Worm (Caenorhabditis elegans) whole organism, late embryonic: ENCODE results near the gene K02E11.5.

Source experiments
- K09A11.1 ChIP-seq: sonication (generic microtip); optimal IDR thresholded peaks from 2 replicates; lab custom pipeline; 2017; ENCODE audit warnings: antibody characterized with exemption, mild to moderate bottlenecking, missing genetic modification characterization, missing compliant biosample characterization; ENCODE audit not compliant: insufficient read depth
- ceh-48 ChIP-seq: sonication (generic microtip); optimal IDR thresholded peaks from 2 replicates; lab custom pipeline; 2016; ENCODE audit warnings: missing genetic modification characterization, inconsistent platforms, missing compliant biosample characterization
- dve-1 ChIP-seq: sonication (generic microtip); optimal IDR thresholded peaks from 2 replicates; lab custom pipeline; 2017; ENCODE audit warnings: antibody characterized with exemption, mild to moderate bottlenecking, missing genetic modification characterization, missing compliant biosample characterization
- lin-11 ChIP-seq: fragments of 200-800 bp; sonication (Bioruptor generic); optimal IDR thresholded peaks from 2 replicates; lab custom pipeline; 2018; ENCODE audit warnings: mild to moderate bottlenecking, missing genetic modification characterization, missing compliant biosample characterization
- pha-2 ChIP-seq: sonication (generic microtip); optimal IDR thresholded peaks from 2 replicates; lab custom pipeline; 2017; ENCODE audit warnings: mild to moderate bottlenecking, missing genetic modification characterization, missing compliant biosample characterization
- rnt-1 ChIP-seq: sonication (generic microtip); optimal IDR thresholded peaks from 2 replicates; lab custom pipeline; 2016; ENCODE audit warnings: missing genetic modification characterization, missing compliant biosample characterization
- tbx-2 ChIP-seq: sonication (generic microtip); optimal IDR thresholded peaks from 2 replicates; lab custom pipeline; 2016; ENCODE audit warnings: missing genetic modification characterization, missing compliant biosample characterization
- unc-86 ChIP-seq: sonication (generic microtip); optimal IDR thresholded peaks from 2 replicates; lab custom pipeline; 2016; ENCODE audit warnings: missing genetic modification characterization, missing compliant biosample characterization

- TF ChIP-seq dve-1 (tag; lab: Kevin White, UChicago) (no peak), unc-86 (no peak), lin-11 (no peak), pha-2 (no peak), K09A11.1 (tag; lab: Kevin White, UChicago) (no peak), ceh-48 (tag; lab: Kevin White, UChicago) (no peak), rnt-1 (no peak), tbx-2 (tag; lab: Kevin White, UChicago) (no peak)
Measured at ce11 chrV:14215106-14215505, 37.0 kb upstream of the K02E11.5 start, which contains the start of gene T16A9.5.
